Worm (Caenorhabditis elegans) whole organism, midembryonic: Measurements from ENCODE around the gene nlp-23.

ENCODE experiments used
- T22C8.4 ChIP-seq: fragments of 200-800 bp; sonication (Bioruptor generic); IDR thresholded peaks from 2 replicates; pipeline ENCODE4 v1.3.6; 2022; ENCODE audit warnings: missing genetic modification characterization, missing compliant biosample characterization
- cog-1 ChIP-seq: sonication (generic microtip); optimal IDR thresholded peaks from 2 replicates; lab custom pipeline; 2016; ENCODE audit warnings: missing genetic modification characterization, missing compliant biosample characterization
- flt-1 ChIP-seq: fragments of 200-800 bp; sonication (Bioruptor generic); IDR thresholded peaks from 2 replicates; pipeline ENCODE4 v1.3.6; 2022; ENCODE audit warnings: missing genetic modification characterization, missing compliant biosample characterization
- klf-2 ChIP-seq: fragments of 200-800 bp; sonication (Bioruptor generic); conservative IDR thresholded peaks from 2 replicates; pipeline ENCODE4 v1.3.6; 2022; ENCODE audit warnings: missing genetic modification reagents, missing genetic modification characterization, missing compliant biosample characterization
- med-1 ChIP-seq: sonication (generic microtip); optimal IDR thresholded peaks from 2 replicates; lab custom pipeline; 2017; ENCODE audit warnings: missing genetic modification characterization, mild to moderate bottlenecking, missing compliant biosample characterization, antibody characterized with exemption, missing genetic modification reagents; ENCODE audit not compliant: insufficient read depth
- ref-1 ChIP-seq: fragments of 200-800 bp; sonication (Bioruptor generic); conservative IDR thresholded peaks from 2 replicates; pipeline ENCODE4 v1.3.6; 2022; ENCODE audit warnings: missing genetic modification reagents, missing genetic modification characterization, missing compliant biosample characterization
- tab-1 ChIP-seq: fragments of 200-800 bp; sonication (Bioruptor generic); IDR thresholded peaks from 2 replicates; pipeline ENCODE4 v1.3.6; 2022; ENCODE audit warnings: missing genetic modification characterization, missing compliant biosample characterization
- ztf-23 ChIP-seq: fragments of 200-800 bp; sonication (Bioruptor generic); IDR thresholded peaks from 2 replicates; pipeline ENCODE4 v1.3.6; 2022; ENCODE audit warnings: missing genetic modification reagents, missing genetic modification characterization, missing compliant biosample characterization
- ztf-29 ChIP-seq: fragments of 200-800 bp; sonication (Bioruptor generic); IDR thresholded peaks from 2 replicates; pipeline ENCODE4 v1.3.6; 2022; ENCODE audit warnings: missing genetic modification reagents, missing genetic modification characterization, missing compliant biosample characterization

DNA sequence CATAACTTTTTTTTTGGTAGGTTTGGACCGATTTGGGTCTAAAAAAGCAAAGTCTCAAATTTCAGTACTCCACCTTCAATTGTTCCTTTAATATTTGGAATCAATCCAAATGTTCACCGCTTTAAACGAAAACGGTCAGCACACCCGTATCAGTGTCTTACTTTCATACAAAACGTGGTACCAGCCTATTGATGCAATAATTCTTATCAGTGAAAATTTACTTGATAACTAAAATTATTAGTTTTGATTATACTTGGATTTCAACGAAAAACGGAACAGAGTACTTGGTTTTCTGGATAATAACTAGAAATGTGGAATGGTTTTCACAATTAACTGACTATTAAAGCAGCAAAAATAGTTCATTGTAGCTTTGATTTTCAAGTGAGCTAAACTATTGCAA is 27.9 kb upstream of the nlp-23 start:
- TF ChIP-seq flt-1 (GFP tag; lab: Robert Waterston, UW) (no peak), ztf-23 (no peak), ztf-29 (GFP tag; lab: Robert Waterston, UW) (no peak), tab-1 (GFP tag; lab: Robert Waterston, UW) (no peak), med-1 (GFP tag; lab: Kevin White, UChicago) (no peak), cog-1 (tag; lab: Kevin White, UChicago) (no peak), T22C8.4 (GFP tag; lab: Robert Waterston, UW) (no peak), ref-1 (GFP tag; lab: Robert Waterston, UW) (no peak), klf-2 (GFP tag; lab: Robert Waterston, UW) (no peak)
